Worm (Caenorhabditis elegans): ENCODE measurements around the gene ugt-37.

DNA sequence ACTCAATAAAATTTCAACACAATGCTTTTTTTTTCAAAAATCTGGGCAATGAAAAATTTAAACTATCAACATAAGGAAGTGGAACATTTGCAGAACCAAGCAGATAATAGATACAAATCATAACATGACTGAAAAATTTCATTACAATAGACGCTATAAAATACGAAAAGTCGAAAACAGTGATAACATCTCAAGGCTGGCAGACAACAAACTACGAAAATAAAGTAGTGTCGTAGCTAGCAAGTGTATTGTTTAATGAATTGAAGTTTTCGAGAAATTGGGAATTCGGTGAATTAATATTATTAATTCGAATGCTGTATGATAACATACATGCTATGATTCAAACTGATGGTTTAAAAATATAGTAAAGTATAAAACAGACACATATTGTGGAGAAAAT lies 48.3 kb downstream of the ugt-37 start:
- TF ChIP-seq tbx-7 (tag; optimal IDR thresholded peaks at IDR 0.05) (no peak), ref-2 (tag; optimal IDR thresholded peaks at IDR 0.05) (no peak), pha-4 (tag; optimal IDR thresholded peaks at IDR 0.05) (no peak), ceh-2 (tag; optimal IDR thresholded peaks at IDR 0.05) (no peak), ceh-14 (tag; optimal IDR thresholded peaks at IDR 0.05) (no peak), nfya-1 (tag; optimal IDR thresholded peaks at IDR 0.05) (no peak)
